Worm (Caenorhabditis elegans): Measurements from ENCODE around the gene C50E3.7.

The C50E3.7 gene

DNA sequence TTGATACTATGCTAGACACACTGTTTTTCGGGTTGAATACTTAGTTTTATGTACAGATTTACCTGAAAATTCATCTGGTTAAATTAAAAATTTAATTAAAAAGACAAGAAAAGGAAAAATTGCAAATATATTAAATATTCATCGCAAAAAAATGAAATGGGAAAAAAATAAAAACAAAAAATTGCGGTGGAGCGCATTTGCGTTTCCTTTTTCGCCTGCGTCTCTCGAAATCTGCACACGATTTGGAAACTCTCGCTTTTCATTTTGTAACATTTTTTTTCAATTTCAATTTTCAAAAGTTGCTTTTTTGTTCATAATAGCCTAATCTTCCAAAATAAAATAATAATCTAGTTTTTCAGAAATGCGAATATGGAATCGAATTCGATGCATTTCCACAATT is 10.5 kb downstream of the C50E3.7 start, which contains the start of the genes F19F10.11 and C50E3.5 (continued):
- TF ChIP-seq elt-3 (tag; optimal IDR thresholded peaks at IDR 0.05) = peak in 1 of 6 experiments; percentile 57
- no peak for TF ChIP-seq ces-1 (GFP tag; optimal IDR thresholded peaks at IDR 0.05)
- TF ChIP-seq nhr-19 (GFP tag; conservative IDR thresholded peaks at IDR 0.05) = peak; percentile 66
- peak; percentile 67 for TF ChIP-seq C16A3.4 (tag; optimal IDR thresholded peaks at IDR 0.05)
- peak in 1 of 2 experiments; percentile 32 for TF ChIP-seq mdl-1 (tag; optimal IDR thresholded peaks at IDR 0.05)
- TF ChIP-seq lin-13 (GFP tag; optimal IDR thresholded peaks at IDR 0.05) = peak; percentile 53
- TF ChIP-seq unc-130 (tag; optimal IDR thresholded peaks at IDR 0.05) = no peak
- TF ChIP-seq ets-5 (GFP tag; IDR thresholded peaks at IDR 0.05) = no peak
- peak; percentile 82 for TF ChIP-seq mep-1 (tag; optimal IDR thresholded peaks at IDR 0.05)
- TF ChIP-seq fkh-10 (GFP tag; optimal IDR thresholded peaks at IDR 0.05) = no peak
- peak; percentile 67 for TF ChIP-seq xbp-1 (tag; optimal IDR thresholded peaks at IDR 0.05)
- peak; percentile 66 for TF ChIP-seq nhr-90 (tag; optimal IDR thresholded peaks at IDR 0.05; ENCODE audit: poor library complexity)
- TF ChIP-seq hlh-17 (GFP tag; optimal IDR thresholded peaks at IDR 0.05; ENCODE audit: borderline replicate concordance) = no peak
- peak; percentile 27 to 64 for TF ChIP-seq lin-35 (GFP tag; optimal IDR thresholded peaks at IDR 0.05)
- TF ChIP-seq hpl-2 (GFP tag; optimal IDR thresholded peaks at IDR 0.05) = no peak
- no peak for TF ChIP-seq lir-3 (tag; optimal IDR thresholded peaks at IDR 0.05; ENCODE audit: poor library complexity)
- TF ChIP-seq alr-1 (tag; optimal IDR thresholded peaks at IDR 0.05; ENCODE audit: borderline replicate concordance) = no peak
- TF ChIP-seq fos-1 (tag; optimal IDR thresholded peaks at IDR 0.05) = peak; percentile 46
- TF ChIP-seq sup-37 (GFP tag; optimal IDR thresholded peaks at IDR 0.05) = no peak
- TF ChIP-seq tlp-1 (tag; optimal IDR thresholded peaks at IDR 0.05) = no peak
- TF ChIP-seq unc-98 (GFP tag; IDR thresholded peaks at IDR 0.05) = no peak
- no peak for TF ChIP-seq egl-13 (tag; optimal IDR thresholded peaks at IDR 0.05)
- TF ChIP-seq lin-39 (tag; optimal IDR thresholded peaks at IDR 0.05) = no peak
- peak; percentile 79 for TF ChIP-seq nhr-71 (tag; optimal IDR thresholded peaks at IDR 0.05)
- peak; percentile 69 for TF ChIP-seq nhr-20 (tag; optimal IDR thresholded peaks at IDR 0.05)
- TF ChIP-seq egl-27 (tag; optimal IDR thresholded peaks at IDR 0.05) = no peak
- peak; percentile 62 for TF ChIP-seq dsc-1 (tag; optimal IDR thresholded peaks at IDR 0.05)
- no peak for TF ChIP-seq ztf-11 (tag; optimal IDR thresholded peaks at IDR 0.05)
- no peak for TF ChIP-seq nhr-237 (tag; optimal IDR thresholded peaks at IDR 0.05)
- no peak for TF ChIP-seq aly-2 (tag; optimal IDR thresholded peaks at IDR 0.05)
- TF ChIP-seq rnt-1 (tag; optimal IDR thresholded peaks at IDR 0.05) = peak; percentile 57
- no peak for TF ChIP-seq F16B12.6 (tag; optimal IDR thresholded peaks at IDR 0.05)
- TF ChIP-seq blmp-1 (tag; optimal IDR thresholded peaks at IDR 0.05) = peak; percentile 56
- no peak for TF ChIP-seq zag-1 (tag; optimal IDR thresholded peaks at IDR 0.05)
- no peak for TF ChIP-seq Y116A8C.19 (tag; optimal IDR thresholded peaks at IDR 0.05; ENCODE audit: borderline replicate concordance)
- peak; percentile 48 for TF ChIP-seq skn-1 (tag; optimal IDR thresholded peaks at IDR 0.05)
- peak; percentile 38 for TF ChIP-seq lin-15B (tag; optimal IDR thresholded peaks at IDR 0.05)
- no peak for TF ChIP-seq pax-3 (tag; optimal IDR thresholded peaks at IDR 0.05)
- no peak for TF ChIP-seq nhr-28 (tag; optimal IDR thresholded peaks at IDR 0.05)
- no peak for TF ChIP-seq nhr-12 (tag; optimal IDR thresholded peaks at IDR 0.05)
- TF ChIP-seq efl-3 (GFP tag; optimal IDR thresholded peaks at IDR 0.05) = no peak
- TF ChIP-seq ceh-90 (tag; optimal IDR thresholded peaks at IDR 0.05) = no peak
- no peak for TF ChIP-seq zip-4 (GFP tag; optimal IDR thresholded peaks at IDR 0.05)
- no peak for TF ChIP-seq pqm-1 (tag; optimal IDR thresholded peaks at IDR 0.05)
- peak; percentile 64 for TF ChIP-seq unc-86 (tag; optimal IDR thresholded peaks at IDR 0.05)
- TF ChIP-seq mef-2 (tag; optimal IDR thresholded peaks at IDR 0.05) = no peak
- peak; percentile 68 for TF ChIP-seq snpc-4 (tag; optimal IDR thresholded peaks at IDR 0.05)
